Worm (Caenorhabditis elegans) whole organism, L4 larva: ENCODE measurements around the gene fat-6.
A peak's percentile ranks its signal among the peaks of the same experiment; 100 is the strongest.

Experiments
- F10B5.3 ChIP-seq: sonication (generic microtip); optimal IDR thresholded peaks from 2 replicates; lab custom pipeline; 2016; ENCODE audit warnings: mild to moderate bottlenecking, missing genetic modification characterization, missing compliant biosample characterization
- F26F4.8 ChIP-seq: fragments of 200-800 bp; sonication (Bioruptor generic); conservative IDR thresholded peaks from 2 replicates; pipeline ENCODE4 v1.3.6; 2022; ENCODE audit warnings: missing genetic modification characterization, missing compliant biosample characterization
- F37D6.2 ChIP-seq: sonication (generic microtip); optimal IDR thresholded peaks from 2 replicates; lab custom pipeline; 2016; ENCODE audit warnings: mild to moderate bottlenecking, missing genetic modification characterization, missing compliant biosample characterization
- T20F7.1 ChIP-seq: fragments of 200-800 bp; sonication (Bioruptor generic); optimal IDR thresholded peaks from 2 replicates; lab custom pipeline; 2018; ENCODE audit warnings: mild to moderate bottlenecking, missing genetic modification characterization, missing compliant biosample characterization
- T26A8.4 ChIP-seq: fragments of 200-800 bp; sonication (Bioruptor generic); IDR thresholded peaks from 2 replicates; pipeline ENCODE4 v1.3.6; 2022; ENCODE audit warnings: missing genetic modification characterization, missing compliant biosample characterization
- Y48G9A.11 ChIP-seq: fragments of 200-800 bp; sonication (Bioruptor generic); IDR thresholded peaks from 2 replicates; pipeline ENCODE4 v1.3.6; 2022; ENCODE audit warnings: missing genetic modification reagents, missing genetic modification characterization, missing compliant biosample characterization
- Y75B8A.6 ChIP-seq: fragments of 200-800 bp; sonication (Bioruptor generic); IDR thresholded peaks from 2 replicates; pipeline ENCODE4 v1.3.6; 2022; ENCODE audit warnings: missing genetic modification reagents, missing genetic modification characterization, missing compliant biosample characterization
- aha-1 ChIP-seq: fragments of 150-350 bp; peaks from one replicate; lab custom pipeline; 2014; ENCODE audit warnings: missing biosample characterization, missing genetic modification characterization
- ama-1 ChIP-seq: fragments of 150-350 bp; optimal IDR thresholded peaks from 2 replicates; lab custom pipeline; 2014; ENCODE audit warnings: inconsistent platforms, mixed read lengths
- arid-1 ChIP-seq: fragments of 200-800 bp; sonication (Bioruptor generic); conservative IDR thresholded peaks from 2 replicates; pipeline ENCODE4 v1.3.6; 2022; ENCODE audit warnings: missing genetic modification reagents, missing genetic modification characterization, missing compliant biosample characterization
- attf-4 ChIP-seq: sonication (generic microtip); optimal IDR thresholded peaks from 3 replicates; lab custom pipeline; 2017; ENCODE audit warnings: missing biosample characterization, missing genetic modification characterization
- ceh-20 ChIP-seq: fragments of 200-800 bp; sonication (Bioruptor generic); IDR thresholded peaks from 2 replicates; pipeline ENCODE4 v1.3.6; 2022; ENCODE audit warnings: missing genetic modification reagents, missing genetic modification characterization, missing compliant biosample characterization
- ceh-32 ChIP-seq: sonication (generic microtip); optimal IDR thresholded peaks from 2 replicates; lab custom pipeline; 2016; ENCODE audit warnings: mild to moderate bottlenecking, missing genetic modification characterization, missing compliant biosample characterization; ENCODE audit not compliant: poor library complexity
- ceh-44 ChIP-seq: fragments of 200-800 bp; sonication (Bioruptor generic); IDR thresholded peaks from 2 replicates; pipeline ENCODE4 v1.3.6; 2022; ENCODE audit warnings: missing genetic modification reagents, missing genetic modification characterization, missing compliant biosample characterization
- ceh-62 ChIP-seq: sonication (generic microtip); optimal IDR thresholded peaks from 2 replicates; lab custom pipeline; 2017; ENCODE audit warnings: missing biosample characterization, missing genetic modification characterization
- ces-1 ChIP-seq: fragments of 150-350 bp; sonication (generic microtip); optimal IDR thresholded peaks from 4 replicates; lab custom pipeline; 2014; ENCODE audit warnings: missing biosample characterization, missing genetic modification reagents, missing genetic modification characterization
- daf-12 ChIP-seq: fragments of 150-350 bp; optimal IDR thresholded peaks from 2 replicates; lab custom pipeline; 2014; ENCODE audit warnings: missing biosample characterization, missing genetic modification reagents, missing genetic modification characterization
- daf-16 ChIP-seq, 3 experiments: sonication (generic microtip); optimal IDR thresholded peaks; 2 replicates each; lab custom pipeline; 2016 to 2017; ENCODE audit warnings: missing genetic modification characterization in 3 of 3, missing genetic modification reagents in 3 of 3, mild to moderate bottlenecking in 2 of 3, missing compliant biosample characterization in 2 of 3, missing biosample characterization in 1 of 3, moderate library complexity in 1 of 3
- daf-19 ChIP-seq: fragments of 200-800 bp; sonication (Bioruptor generic); conservative IDR thresholded peaks from 2 replicates; pipeline ENCODE4 v1.3.6; 2022; ENCODE audit warnings: missing genetic modification characterization, missing compliant biosample characterization
- dmd-8 ChIP-seq: fragments of 200-800 bp; sonication (Bioruptor generic); IDR thresholded peaks from 2 replicates; pipeline ENCODE4 v1.3.6; 2022; ENCODE audit warnings: missing genetic modification characterization, missing compliant biosample characterization
- dve-1 ChIP-seq: sonication (generic microtip); optimal IDR thresholded peaks from 2 replicates; lab custom pipeline; 2017; ENCODE audit warnings: antibody characterized with exemption, mild to moderate bottlenecking, missing genetic modification characterization, missing compliant biosample characterization; ENCODE audit not compliant: insufficient read depth
- fkh-10 ChIP-seq: fragments of 150-350 bp; optimal IDR thresholded peaks from 2 replicates; lab custom pipeline; 2014; ENCODE audit warnings: missing biosample characterization, missing genetic modification reagents, missing genetic modification characterization
- gei-8 ChIP-seq: fragments of 200-800 bp; sonication (Bioruptor generic); optimal IDR thresholded peaks from 2 replicates; lab custom pipeline; 2018; ENCODE audit warnings: mild to moderate bottlenecking, missing genetic modification characterization, missing compliant biosample characterization
- hlh-11 ChIP-seq: fragments of 200-800 bp; sonication (Bioruptor generic); optimal IDR thresholded peaks from 2 replicates; lab custom pipeline; 2018; ENCODE audit warnings: mild to moderate bottlenecking, missing genetic modification characterization, missing compliant biosample characterization
- jun-1 ChIP-seq: fragments of 150-350 bp; optimal IDR thresholded peaks from 2 replicates; lab custom pipeline; 2014; ENCODE audit warnings: missing biosample characterization, missing genetic modification reagents, missing genetic modification characterization
- lin-1 ChIP-seq: fragments of 200-800 bp; sonication (Bioruptor generic); IDR thresholded peaks from 2 replicates; pipeline ENCODE4 v1.3.6; 2022; ENCODE audit warnings: missing genetic modification reagents, missing genetic modification characterization, missing compliant biosample characterization
- lin-15B ChIP-seq: fragments of 150-350 bp; sonication (generic microtip); optimal IDR thresholded peaks from 3 replicates; lab custom pipeline; 2014; ENCODE audit warnings: missing biosample characterization, missing genetic modification characterization
- lin-29 ChIP-seq: fragments of 200-800 bp; sonication (Bioruptor generic); IDR thresholded peaks from 2 replicates; pipeline ENCODE4 v1.3.6; 2022; ENCODE audit warnings: missing genetic modification reagents, missing genetic modification characterization, missing compliant biosample characterization
- lin-39 ChIP-seq: fragments of 150-350 bp; optimal IDR thresholded peaks from 2 replicates; lab custom pipeline; 2014; ENCODE audit warnings: missing biosample characterization, missing genetic modification reagents, missing genetic modification characterization
- madf-9 ChIP-seq: fragments of 200-800 bp; sonication (Bioruptor generic); conservative IDR thresholded peaks from 2 replicates; pipeline ENCODE4 v1.3.6; 2022; ENCODE audit warnings: missing genetic modification reagents, missing genetic modification characterization, missing compliant biosample characterization
- mxl-2 ChIP-seq: fragments of 200-800 bp; sonication (Bioruptor generic); conservative IDR thresholded peaks from 2 replicates; pipeline ENCODE4 v1.3.6; 2022; ENCODE audit warnings: missing genetic modification reagents, missing genetic modification characterization, missing compliant biosample characterization
- mxl-3 ChIP-seq: fragments of 200-800 bp; sonication (Bioruptor generic); optimal IDR thresholded peaks from 2 replicates; lab custom pipeline; 2018; ENCODE audit warnings: mild to moderate bottlenecking, missing genetic modification characterization, missing compliant biosample characterization
- nhr-102 ChIP-seq: sonication (generic microtip); optimal IDR thresholded peaks from 2 replicates; lab custom pipeline; 2016; ENCODE audit warnings: mild to moderate bottlenecking, missing genetic modification characterization, moderate library complexity, missing compliant biosample characterization
- nhr-237 ChIP-seq: sonication (generic microtip); optimal IDR thresholded peaks from 2 replicates; lab custom pipeline; 2017; ENCODE audit warnings: missing biosample characterization, missing genetic modification characterization
- nhr-25 ChIP-seq: sonication (generic microtip); optimal IDR thresholded peaks from 2 replicates; lab custom pipeline; 2017; ENCODE audit warnings: missing genetic modification characterization, mild to moderate bottlenecking, missing compliant biosample characterization, antibody characterized with exemption, moderate library complexity, borderline replicate concordance; ENCODE audit not compliant: insufficient read depth
- nhr-42 ChIP-seq: fragments of 200-800 bp; sonication (Bioruptor generic); IDR thresholded peaks from 2 replicates; pipeline ENCODE4 v1.3.6; 2022; ENCODE audit warnings: missing genetic modification characterization, missing compliant biosample characterization
- nhr-77 ChIP-seq: fragments of 150-350 bp; optimal IDR thresholded peaks from 2 replicates; lab custom pipeline; 2014; ENCODE audit warnings: missing biosample characterization, missing genetic modification characterization
- pha-4 ChIP-seq, 2 experiments: fragments of 150-350 bp in 1 of 2; fragments of 200-800 bp in 1 of 2; sonication (Bioruptor generic) in 1 of 2; IDR thresholded peaks in 1 of 2; optimal IDR thresholded peaks in 1 of 2; 2 replicates each; pipeline versions ENCODE4 v1.3.6 to Lab custom; 2014 to 2022; ENCODE audit warnings: missing genetic modification characterization in 2 of 2, missing genetic modification reagents in 2 of 2, missing biosample characterization in 1 of 2, missing compliant biosample characterization in 1 of 2
- php-3 ChIP-seq: fragments of 200-800 bp; sonication (Bioruptor generic); IDR thresholded peaks from 2 replicates; pipeline ENCODE4 v1.3.6; 2022; ENCODE audit warnings: missing genetic modification reagents, missing genetic modification characterization, missing compliant biosample characterization
- pqm-1 ChIP-seq: sonication (generic microtip); optimal IDR thresholded peaks from 2 replicates; lab custom pipeline; 2017; ENCODE audit warnings: missing biosample characterization, missing genetic modification characterization
- sdz-12 ChIP-seq: fragments of 200-800 bp; sonication (Bioruptor generic); optimal IDR thresholded peaks from 2 replicates; lab custom pipeline; 2018; ENCODE audit warnings: mild to moderate bottlenecking, missing genetic modification characterization, missing compliant biosample characterization
- skn-1 ChIP-seq: fragments of 150-350 bp; optimal IDR thresholded peaks from 2 replicates; lab custom pipeline; 2014; ENCODE audit warnings: missing biosample characterization, missing genetic modification characterization
- snpc-1.2 ChIP-seq: fragments of 200-800 bp; sonication (Bioruptor generic); IDR thresholded peaks from 2 replicates; pipeline ENCODE4 v1.3.6; 2022; ENCODE audit warnings: missing genetic modification reagents, missing genetic modification characterization, missing compliant biosample characterization
- spr-3 ChIP-seq: fragments of 200-800 bp; sonication (Bioruptor generic); optimal IDR thresholded peaks from 2 replicates; lab custom pipeline; 2018; ENCODE audit warnings: mild to moderate bottlenecking, missing genetic modification characterization, missing compliant biosample characterization
- tra-1 ChIP-seq: fragments of 200-800 bp; sonication (Bioruptor generic); IDR thresholded peaks from 2 replicates; pipeline ENCODE4 v1.3.6; 2022; ENCODE audit warnings: missing genetic modification reagents, missing genetic modification characterization, missing compliant biosample characterization
- vab-7 ChIP-seq: fragments of 200-800 bp; sonication (Bioruptor generic); IDR thresholded peaks from 2 replicates; pipeline ENCODE4 v1.3.6; 2022; ENCODE audit warnings: missing genetic modification reagents, missing genetic modification characterization, missing compliant biosample characterization
- zag-1 ChIP-seq: fragments of 150-350 bp; optimal IDR thresholded peaks from 2 replicates; lab custom pipeline; 2014; ENCODE audit warnings: missing biosample characterization, missing genetic modification characterization
- zfp-2 ChIP-seq: sonication (generic microtip); optimal IDR thresholded peaks from 2 replicates; lab custom pipeline; 2016; ENCODE audit warnings: mild to moderate bottlenecking, missing genetic modification characterization, missing compliant biosample characterization
- zip-11 ChIP-seq: fragments of 200-800 bp; sonication (Bioruptor generic); IDR thresholded peaks from 2 replicates; pipeline ENCODE4 v1.3.6; 2022; ENCODE audit warnings: missing genetic modification characterization, missing compliant biosample characterization
- ztf-7 ChIP-seq: fragments of 150-350 bp; optimal IDR thresholded peaks from 2 replicates; lab custom pipeline; 2014; ENCODE audit warnings: missing biosample characterization, missing genetic modification characterization

fat-6 gene

ce11 chrIV:11928388-11928787, 12.9 kb upstream of the fat-6 start (continued):
- TF ChIP-seq nhr-25 (tag; lab: Kevin White, UChicago) (no peak), ama-1 (no peak), snpc-1.2 (peak; percentile 91), lin-39 (no peak), jun-1 (tag; lab: Kevin White, UChicago) (no peak), lin-1 (GFP tag; lab: Robert Waterston, UW) (0 out of 2 replicates have a peak, but pooled peaks have one; percentile 53), zip-11 (GFP tag; lab: Robert Waterston, UW) (no peak), dmd-8 (GFP tag; lab: Robert Waterston, UW) (peak; percentile 87; the same call in 1 of the 2 replicates), T26A8.4 (GFP tag; lab: Robert Waterston, UW) (peak; percentile 56), pha-4 (GFP tag; IDR thresholded peaks at IDR 0.05; lab: Robert Waterston, UW) (no peak), pha-4 (tag; optimal IDR thresholded peaks at IDR 0.05; lab: Kevin White, UChicago) (no peak), hlh-11 (peak; percentile 57), nhr-237 (tag; lab: Kevin White, UChicago) (no peak), fkh-10 (no peak), attf-4 (tag; lab: Kevin White, UChicago) (no peak), aha-1 (tag; lab: Kevin White, UChicago) (peak; percentile 96), nhr-77 (no peak), T20F7.1 (GFP tag; lab: Kevin White, UChicago) (no peak), skn-1 (tag; lab: Kevin White, UChicago) (no peak), F37D6.2 (no peak), daf-16 (GFP tag; optimal IDR thresholded peaks at IDR 0.05; lab: Kevin White, UChicago) (peak in 1 of 2 experiments; percentile 29), daf-16 (tag; optimal IDR thresholded peaks at IDR 0.05; lab: Kevin White, UChicago) (peak; percentile 22), php-3 (GFP tag; lab: Robert Waterston, UW) (no peak; the same call in 1 of the 2 replicates), madf-9 (GFP tag; lab: Robert Waterston, UW) (no peak), tra-1 (0 out of 2 replicates have a peak, but pooled peaks have one; percentile 33), daf-19 (GFP tag; lab: Robert Waterston, UW) (no peak), ceh-44 (GFP tag; lab: Robert Waterston, UW) (peak; percentile 69; the same call in 1 of the 2 replicates), gei-8 (GFP tag; lab: Kevin White, UChicago) (no peak), ceh-32 (tag; lab: Kevin White, UChicago) (no peak), zfp-2 (no peak), pqm-1 (tag; lab: Kevin White, UChicago) (no peak), ces-1 (GFP tag; lab: Kevin White, UChicago) (no peak), sdz-12 (GFP tag; lab: Kevin White, UChicago) (no peak), F26F4.8 (GFP tag; lab: Robert Waterston, UW) (peak; percentile 59; the same call in 1 of the 2 replicates), zag-1 (tag; lab: Kevin White, UChicago) (no peak), nhr-102 (peak; percentile 21), lin-15B (no peak), lin-29 (no peak), ceh-62 (tag; lab: Kevin White, UChicago) (no peak), daf-12 (tag; lab: Kevin White, UChicago) (no peak), ztf-7 (tag; lab: Kevin White, UChicago) (peak; percentile 4), Y75B8A.6 (no peak), spr-3 (GFP tag; lab: Kevin White, UChicago) (no peak), vab-7 (GFP tag; lab: Robert Waterston, UW) (peak; percentile 64; the same call in 1 of the 2 replicates), nhr-42 (peak; percentile 70; the same call in 1 of the 2 replicates), mxl-2 (GFP tag; lab: Robert Waterston, UW) (no peak), mxl-3 (GFP tag; lab: Kevin White, UChicago) (peak; percentile 53), ceh-20 (0 out of 2 replicates have a peak, but pooled peaks have one; percentile 45), dve-1 (peak; percentile 31), F10B5.3 (tag; lab: Kevin White, UChicago) (no peak), arid-1 (GFP tag; lab: Robert Waterston, UW) (peak; percentile 71), Y48G9A.11 (GFP tag; lab: Robert Waterston, UW) (peak; percentile 61; the same call in 1 of the 2 replicates)
